Fruit fly (Drosophila melanogaster) whole organism, pupa: ENCODE data around the gene Nf-YC.

ENCODE experiments used
- CG10348 ChIP-seq: fragments of 200-800 bp; sonication (Bioruptor generic); IDR thresholded peaks from 2 replicates; pipeline ENCODE4 v1.3.6; 2022; ENCODE audit warnings: missing biosample characterization, missing genetic modification characterization
- CG12605 ChIP-seq: fragments of 200-800 bp; sonication (Bioruptor generic); IDR thresholded peaks from 2 replicates; pipeline ENCODE4 v1.3.6; 2022; ENCODE audit warnings: missing biosample characterization, missing genetic modification characterization
- CG13204 ChIP-seq: fragments of 200-800 bp; sonication (Bioruptor generic); optimal IDR thresholded peaks from 2 replicates; lab custom pipeline; 2018; ENCODE audit warnings: missing biosample characterization, mild to moderate bottlenecking, missing genetic modification characterization, moderate library complexity
- CG14655 ChIP-seq: fragments of 200-800 bp; sonication (Bioruptor generic); optimal IDR thresholded peaks from 3 replicates; lab custom pipeline; 2017; ENCODE audit warnings: mild to moderate bottlenecking, missing biosample characterization, missing genetic modification reagents, missing genetic modification characterization
- CG15710 ChIP-seq: fragments of 200-800 bp; sonication (Bioruptor generic); optimal IDR thresholded peaks from 2 replicates; lab custom pipeline; 2018; ENCODE audit warnings: missing biosample characterization, mild to moderate bottlenecking, missing genetic modification characterization, moderate library complexity
- CG17806 ChIP-seq: fragments of 200-800 bp; sonication (Bioruptor generic); optimal IDR thresholded peaks from 2 replicates; lab custom pipeline; 2018; ENCODE audit warnings: missing biosample characterization, mild to moderate bottlenecking, missing genetic modification characterization, moderate library complexity
- CG32121 ChIP-seq: fragments of 200-800 bp; sonication (Bioruptor generic); IDR thresholded peaks from 2 replicates; pipeline ENCODE4 v1.3.6; 2022; ENCODE audit warnings: missing biosample characterization, missing genetic modification characterization
- CG34367 ChIP-seq: fragments of 200-800 bp; sonication (Bioruptor generic); optimal IDR thresholded peaks from 2 replicates; lab custom pipeline; 2018; ENCODE audit warnings: missing biosample characterization, mild to moderate bottlenecking, missing genetic modification characterization
- CG4496 ChIP-seq: fragments of 200-800 bp; sonication (Bioruptor generic); IDR thresholded peaks from 3 replicates; pipeline ENCODE4 v1.3.6; 2022; ENCODE audit warnings: missing biosample characterization, missing genetic modification characterization
- CG8159 ChIP-seq: fragments of 200-800 bp; sonication (Bioruptor generic); optimal IDR thresholded peaks from 3 replicates; lab custom pipeline; 2018; ENCODE audit warnings: missing biosample characterization, mild to moderate bottlenecking, missing genetic modification characterization, moderate library complexity
- CG8301 ChIP-seq: fragments of 200-800 bp; sonication (Bioruptor generic); optimal IDR thresholded peaks from 2 replicates; lab custom pipeline; 2018; ENCODE audit warnings: missing biosample characterization, mild to moderate bottlenecking, missing genetic modification characterization
- CG9948 ChIP-seq: fragments of 200-800 bp; sonication (Bioruptor generic); optimal IDR thresholded peaks from 2 replicates; lab custom pipeline; 2018; ENCODE audit warnings: missing biosample characterization, mild to moderate bottlenecking, missing genetic modification characterization, moderate library complexity
- D1 ChIP-seq: fragments of 200-800 bp; sonication (Bioruptor generic); optimal IDR thresholded peaks from 2 replicates; lab custom pipeline; 2018; ENCODE audit warnings: missing biosample characterization, mild to moderate bottlenecking, missing genetic modification characterization, moderate library complexity
- EcR ChIP-seq: fragments of 200-800 bp; sonication (Bioruptor generic); optimal IDR thresholded peaks from 3 replicates; lab custom pipeline; 2019; ENCODE audit warnings: missing biosample characterization, missing genetic modification characterization, mild to moderate bottlenecking, moderate library complexity, missing genetic modification reagents
- Ets98B ChIP-seq: fragments of 200-800 bp; sonication (Bioruptor generic); IDR thresholded peaks from 2 replicates; pipeline ENCODE4 v1.3.6; 2022; ENCODE audit warnings: missing biosample characterization, missing genetic modification characterization
- Pif1A ChIP-seq: fragments of 200-800 bp; sonication (Bioruptor generic); optimal IDR thresholded peaks from 3 replicates; lab custom pipeline; 2016; ENCODE audit warnings: missing biosample characterization, missing genetic modification characterization
- Pif1B ChIP-seq: fragments of 200-800 bp; sonication (Bioruptor generic); optimal IDR thresholded peaks from 3 replicates; lab custom pipeline; 2016; ENCODE audit warnings: missing biosample characterization, missing genetic modification characterization
- Snoo ChIP-seq: fragments of 200-800 bp; sonication (Bioruptor generic); optimal IDR thresholded peaks from 3 replicates; lab custom pipeline; 2017; ENCODE audit warnings: missing biosample characterization, mild to moderate bottlenecking, missing genetic modification characterization, inconsistent platforms
- fd96Ca ChIP-seq: fragments of 200-800 bp; sonication (Bioruptor generic); IDR thresholded peaks from 3 replicates; pipeline ENCODE4 v1.3.6; 2022; ENCODE audit warnings: missing biosample characterization, missing genetic modification characterization
- gl ChIP-seq: fragments of 200-800 bp; sonication (Bioruptor generic); optimal IDR thresholded peaks from 2 replicates; lab custom pipeline; 2018; ENCODE audit warnings: missing biosample characterization, mild to moderate bottlenecking, missing genetic modification characterization
- rn ChIP-seq: fragments of 200-800 bp; sonication (Bioruptor generic); IDR thresholded peaks from 2 replicates; pipeline ENCODE4 v1.3.6; 2022; ENCODE audit warnings: missing biosample characterization, missing genetic modification characterization

Gene Nf-YC

DNA sequence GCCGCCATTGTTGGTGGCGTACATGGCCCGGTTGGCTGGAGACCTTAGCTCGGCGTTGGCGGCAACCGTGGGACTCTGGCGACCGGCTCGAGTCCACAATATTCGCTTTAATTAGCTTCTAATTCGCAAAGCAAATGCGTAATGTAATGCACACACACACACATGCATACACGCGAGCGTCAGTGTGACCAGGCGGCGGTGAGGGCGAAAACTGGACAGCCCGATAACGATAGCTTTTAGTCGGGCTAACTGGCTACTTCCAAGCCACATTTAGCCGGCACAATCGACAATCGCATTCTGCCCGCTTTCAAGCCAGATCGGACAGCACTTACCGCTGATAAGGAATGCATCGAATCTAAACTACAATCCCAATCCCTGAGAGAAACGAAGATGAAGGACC lies at the start of gene Nf-YC, which contains the start of gene xit:
Gene Nf-YC, minus strand, starts transcription at position 217 of the 400 bp plus-strand sequence.
Gene xit, plus strand, starts transcription at position 314 of the 400 bp plus-strand sequence.
- no peak for TF ChIP-seq CG14655 (GFP tag; lab: Kevin White, UChicago)
- peak; percentile 38; the same call in 1 of the 3 replicates for TF ChIP-seq fd96Ca
- no peak for TF ChIP-seq CG15710 (tag; lab: Kevin White, UChicago)
- TF ChIP-seq CG32121 (GFP tag; lab: Robert Waterston, UW), result peak; percentile 16; the same call in 1 of the 2 replicates
- 0 out of 2 replicates have a peak, but pooled peaks have one; percentile 7 for TF ChIP-seq Ets98B (GFP tag; lab: Robert Waterston, UW)
- no peak for TF ChIP-seq CG10348
- no peak for TF ChIP-seq CG8159 (tag; lab: Kevin White, UChicago)
- TF ChIP-seq, all 21 proteins: peak for 3

DNA sequence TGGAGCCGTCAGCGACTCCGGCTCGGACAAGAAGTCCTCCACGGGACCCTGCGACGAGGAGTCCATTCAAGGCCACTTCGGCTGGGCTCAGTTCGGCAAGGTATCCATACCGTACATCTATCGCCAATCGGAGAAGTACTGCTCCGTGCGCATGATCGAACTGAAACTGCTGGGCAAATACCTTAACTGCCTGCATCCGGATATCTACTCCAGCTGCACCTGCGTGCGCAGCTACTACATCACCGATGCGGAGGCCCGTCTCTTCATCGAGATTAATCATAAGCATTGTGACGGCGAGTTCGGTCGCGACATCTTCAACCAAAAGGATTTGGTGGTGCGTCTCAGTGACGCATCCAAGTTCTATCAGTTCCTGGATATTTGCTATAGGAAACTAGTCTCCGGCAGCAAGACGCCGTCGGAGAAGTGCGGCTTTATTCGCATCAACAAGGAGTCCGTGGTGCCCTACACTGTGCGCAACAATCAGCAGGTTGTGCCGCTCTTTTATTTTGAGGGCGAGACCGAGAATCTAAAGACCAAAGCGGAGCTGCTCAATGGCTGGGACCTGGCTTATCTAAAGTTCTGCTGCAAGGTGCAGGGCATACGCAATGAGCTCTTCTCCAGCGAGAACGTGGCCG lies 49.2 kb upstream of the Nf-YC start:
- no peak for TF ChIP-seq CG12605 (GFP tag; lab: Robert Waterston, UW)
- TF ChIP-seq CG8301 (tag; lab: Kevin White, UChicago), result no peak
- no peak for TF ChIP-seq fd96Ca
- TF ChIP-seq gl (tag; lab: Kevin White, UChicago), result no peak
- no peak for TF ChIP-seq Pif1A (GFP tag; lab: Kevin White, UChicago)
- no peak for TF ChIP-seq Ets98B (GFP tag; lab: Robert Waterston, UW)
- TF ChIP-seq CG13204, result no peak
- TF ChIP-seq rn (GFP tag; lab: Robert Waterston, UW), result no peak
- no peak for TF ChIP-seq CG8159 (tag; lab: Kevin White, UChicago)
- no peak for TF ChIP-seq CG17806 (tag; lab: Kevin White, UChicago)
- no peak for TF ChIP-seq CG4496 (GFP tag; lab: Robert Waterston, UW)
- no peak for TF ChIP-seq CG34367
- no peak for TF ChIP-seq CG10348
- no peak for TF ChIP-seq Snoo (tag; lab: Kevin White, UChicago)
- no peak for TF ChIP-seq D1 (tag; lab: Kevin White, UChicago)
- no peak for TF ChIP-seq CG14655 (GFP tag; lab: Kevin White, UChicago)

DNA sequence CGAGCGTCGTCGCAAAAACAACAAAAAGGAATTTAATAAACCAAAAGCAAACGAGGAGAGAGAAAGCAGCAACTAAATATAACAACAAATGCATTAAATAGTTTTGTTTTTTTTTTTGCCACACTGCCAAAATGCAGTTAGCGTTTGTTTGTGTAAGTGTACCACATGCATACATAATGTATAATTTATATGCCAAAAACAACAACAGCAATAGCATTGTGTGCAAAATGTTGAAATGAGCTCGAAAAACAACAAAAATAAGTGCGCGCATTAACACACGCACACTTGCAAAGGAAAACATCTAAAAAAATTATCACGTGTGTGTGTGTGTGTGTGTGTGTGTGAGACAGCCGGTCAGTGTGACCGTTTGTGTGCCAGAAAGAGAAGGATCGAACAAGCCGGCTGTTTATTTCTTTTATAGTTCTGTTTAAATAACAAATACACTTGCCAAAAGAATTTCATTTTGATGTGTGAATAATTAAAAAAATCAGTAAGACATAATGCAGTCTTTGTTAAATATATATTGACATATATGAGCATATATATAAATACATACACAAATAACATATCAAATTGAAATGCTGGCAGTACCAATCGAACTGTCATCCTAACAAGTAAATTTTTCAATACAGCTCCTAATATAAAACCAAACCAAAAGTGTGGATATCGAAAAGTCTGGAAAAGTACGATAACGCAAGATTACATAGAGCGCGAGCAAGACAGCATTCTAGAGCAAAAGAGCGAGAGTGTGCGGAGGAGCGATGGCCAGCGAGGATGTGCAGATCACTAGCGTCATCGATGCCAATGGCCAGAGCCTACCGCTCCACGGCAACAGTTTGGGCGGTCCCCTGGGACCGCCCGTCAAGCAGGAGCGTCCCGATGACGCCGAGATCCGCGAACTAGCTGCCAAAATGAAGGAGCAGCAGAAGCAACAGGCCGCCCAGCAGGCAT lies 48.2 kb upstream of the Nf-YC start:
- TF ChIP-seq CG4496 (GFP tag; lab: Robert Waterston, UW) (0 out of 3 replicates have a peak, but pooled peaks have one; percentile 10), Snoo (tag; lab: Kevin White, UChicago) (no peak), CG10348 (no peak), EcR (no peak), Ets98B (GFP tag; lab: Robert Waterston, UW) (no peak), CG14655 (GFP tag; lab: Kevin White, UChicago) (no peak)

DNA sequence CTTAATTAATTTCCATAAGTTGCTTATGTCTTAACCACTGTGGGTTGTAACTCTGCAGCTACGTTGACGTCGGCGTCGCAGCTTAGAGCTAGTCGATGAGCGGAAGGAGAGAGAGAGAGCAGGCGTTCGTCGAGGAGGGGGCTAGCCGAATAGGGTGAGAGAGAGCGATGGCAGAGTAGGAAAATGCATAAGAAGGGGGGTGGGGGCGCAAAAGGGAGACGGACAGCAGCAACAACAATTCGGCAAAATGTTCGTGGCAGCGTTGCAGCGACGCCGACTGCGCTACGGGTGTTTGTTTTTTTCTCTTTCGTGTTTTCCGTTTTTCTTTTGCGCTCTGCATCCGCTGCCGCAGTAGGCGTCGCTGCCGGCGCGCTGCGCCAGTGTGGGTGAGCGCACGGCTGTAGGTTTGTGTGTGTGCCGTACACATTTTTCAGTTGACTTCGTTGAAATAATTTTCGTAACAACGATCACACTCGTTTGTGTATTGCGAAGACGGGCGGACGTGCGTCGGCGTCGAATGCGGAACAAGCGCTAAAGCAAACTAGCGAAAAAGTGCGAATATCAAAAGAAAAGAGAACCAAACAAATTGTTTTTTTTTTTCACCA lies 47.4 kb upstream of the Nf-YC start:
- TF ChIP-seq CG9948 (tag; lab: Kevin White, UChicago) (peak; percentile 12), CG4496 (GFP tag; lab: Robert Waterston, UW) (peak; percentile 52), CG14655 (GFP tag; lab: Kevin White, UChicago) (no peak), Ets98B (GFP tag; lab: Robert Waterston, UW) (peak; percentile 34; the same call in 1 of the 2 replicates), CG17806 (tag; lab: Kevin White, UChicago) (no peak), Snoo (tag; lab: Kevin White, UChicago) (no peak), Pif1A (GFP tag; lab: Kevin White, UChicago) (no peak), CG8159 (tag; lab: Kevin White, UChicago) (no peak), gl (tag; lab: Kevin White, UChicago) (no peak), CG12605 (GFP tag; lab: Robert Waterston, UW) (peak; percentile 63), CG32121 (GFP tag; lab: Robert Waterston, UW) (peak; percentile 30; the same call in 1 of the 2 replicates), CG10348 (no peak), CG13204 (peak; percentile 65), EcR (peak; percentile 62), Pif1B (GFP tag; lab: Kevin White, UChicago) (no peak), fd96Ca (peak; percentile 55; the same call in 1 of the 3 replicates), CG34367 (no peak), D1 (tag; lab: Kevin White, UChicago) (no peak), CG15710 (tag; lab: Kevin White, UChicago) (no peak), rn (GFP tag; lab: Robert Waterston, UW) (no peak), CG8301 (tag; lab: Kevin White, UChicago) (no peak)
